Fruit fly (Drosophila melanogaster) whole organism, embryonic: Measurements from ENCODE around the gene CG9316.
A peak's percentile ranks its signal among the peaks of the same experiment; 100 is the strongest.

Source experiments
- Blimp-1 ChIP-seq: fragments of 200-800 bp; sonication (Bioruptor generic); optimal IDR thresholded peaks from 3 replicates; lab custom pipeline; 2018; ENCODE audit warnings: missing biosample characterization, missing genetic modification characterization, mild to moderate bottlenecking, moderate library complexity, missing genetic modification reagents
- CG10321 ChIP-seq: fragments of 200-800 bp; sonication (Bioruptor generic); IDR thresholded peaks from 2 replicates; pipeline ENCODE4 v1.3.6; 2022; ENCODE audit warnings: missing biosample characterization, missing genetic modification characterization
- CG12942 ChIP-seq: fragments of 200-800 bp; sonication (Bioruptor generic); optimal IDR thresholded peaks from 3 replicates; lab custom pipeline; 2016; ENCODE audit warnings: missing biosample characterization, missing genetic modification characterization
- CG14965 ChIP-seq: fragments of 200-800 bp; sonication (Bioruptor generic); optimal IDR thresholded peaks from 2 replicates; lab custom pipeline; 2016; ENCODE audit warnings: missing biosample characterization, missing genetic modification characterization, borderline replicate concordance
- CG15479 ChIP-seq: fragments of 200-800 bp; sonication (Bioruptor generic); optimal IDR thresholded peaks from 3 replicates; lab custom pipeline; 2019; ENCODE audit warnings: missing biosample characterization, mild to moderate bottlenecking, missing genetic modification characterization, moderate library complexity
- CG16813 ChIP-seq: fragments of 200-800 bp; sonication (Bioruptor generic); IDR thresholded peaks from 3 replicates; pipeline ENCODE4 v1.3.6; 2022; ENCODE audit warnings: missing biosample characterization, missing genetic modification characterization; ENCODE audit not compliant: partially characterized antibody
- CG4360 ChIP-seq: fragments of 200-800 bp; sonication (Bioruptor generic); IDR thresholded peaks from 2 replicates; pipeline ENCODE4 v1.3.6; 2022; ENCODE audit warnings: missing biosample characterization, missing genetic modification characterization
- CG43689 ChIP-seq: fragments of 200-800 bp; sonication (Bioruptor generic); IDR thresholded peaks from 2 replicates; pipeline ENCODE4 v1.3.6; 2022; ENCODE audit warnings: missing biosample characterization, missing genetic modification characterization
- CG5180 ChIP-seq: fragments of 200-800 bp; sonication (Bioruptor generic); optimal IDR thresholded peaks from 3 replicates; lab custom pipeline; 2017; ENCODE audit warnings: missing biosample characterization, missing genetic modification characterization, mild to moderate bottlenecking, moderate library complexity, missing genetic modification reagents
- CG5245 ChIP-seq: fragments of 200-800 bp; sonication (Bioruptor generic); optimal IDR thresholded peaks from 3 replicates; lab custom pipeline; 2016; ENCODE audit warnings: missing biosample characterization, missing genetic modification characterization
- CG6791 ChIP-seq: fragments of 200-800 bp; sonication (Bioruptor generic); IDR thresholded peaks from 3 replicates; pipeline ENCODE4 v1.3.6; 2022; ENCODE audit warnings: missing biosample characterization, missing genetic modification characterization; ENCODE audit not compliant: partially characterized antibody
- Chrac-16 ChIP-seq: fragments of 200-800 bp; sonication (Bioruptor generic); optimal IDR thresholded peaks from 3 replicates; lab custom pipeline; 2016; ENCODE audit warnings: missing biosample characterization, missing genetic modification characterization
- D ChIP-seq, 2 experiments: fragments of 200-800 bp in 1 of 2; fragments of >200 bp in 1 of 2; sonication (Bioruptor generic) in 1 of 2; optimal IDR thresholded peaks; 2 replicates in 1 of 2; 3 replicates in 1 of 2; lab custom pipeline; 2017; ENCODE audit warnings: mild to moderate bottlenecking in 1 of 2, missing biosample characterization in 1 of 2, missing genetic modification characterization in 1 of 2, missing genetic modification reagents in 1 of 2
- D19A ChIP-seq: fragments of 200-800 bp; optimal IDR thresholded peaks from 3 replicates; lab custom pipeline; 2019; ENCODE audit warnings: missing biosample characterization, mild to moderate bottlenecking, missing genetic modification characterization, moderate library complexity
- Doc2 ChIP-seq: fragments of 200-800 bp; sonication (Bioruptor generic); IDR thresholded peaks from 2 replicates; pipeline ENCODE4 v1.3.6; 2022; ENCODE audit warnings: missing biosample characterization, missing genetic modification characterization
- ERR ChIP-seq: fragments of 200-800 bp; sonication (Bioruptor generic); optimal IDR thresholded peaks from 2 replicates; lab custom pipeline; 2016; ENCODE audit warnings: missing biosample characterization, missing genetic modification characterization
- MESR4 ChIP-seq: fragments of 200-800 bp; sonication (Bioruptor generic); optimal IDR thresholded peaks from 2 replicates; lab custom pipeline; 2018; ENCODE audit warnings: missing biosample characterization, mild to moderate bottlenecking, missing genetic modification characterization, moderate library complexity
- PHDP ChIP-seq: fragments of 200-800 bp; sonication (Bioruptor generic); optimal IDR thresholded peaks from 3 replicates; lab custom pipeline; 2018; ENCODE audit warnings: missing biosample characterization, mild to moderate bottlenecking, missing genetic modification characterization, moderate library complexity
- Sry-β ChIP-seq: fragments of 200-800 bp; sonication (Bioruptor generic); optimal IDR thresholded peaks from 2 replicates; lab custom pipeline; 2018; ENCODE audit warnings: missing biosample characterization, mild to moderate bottlenecking, missing genetic modification characterization, moderate library complexity
- YL-1 ChIP-seq: fragments of 200-800 bp; sonication (Bioruptor generic); optimal IDR thresholded peaks from 3 replicates; lab custom pipeline; 2017; ENCODE audit warnings: missing biosample characterization, mild to moderate bottlenecking, missing genetic modification characterization
- cad ChIP-seq: fragments of >200 bp; optimal IDR thresholded peaks from 2 replicates; lab custom pipeline; 2017; ENCODE audit warnings: missing biosample characterization, missing genetic modification characterization
- cato ChIP-seq: fragments of 200-800 bp; sonication (Bioruptor generic); optimal IDR thresholded peaks from 2 replicates; lab custom pipeline; 2016; ENCODE audit warnings: missing biosample characterization, missing genetic modification characterization, borderline replicate concordance
- chinmo ChIP-seq: fragments of 200-800 bp; sonication (Bioruptor generic); IDR thresholded peaks from 4 replicates; pipeline ENCODE4 v1.3.6; 2022; ENCODE audit warnings: missing biosample characterization, missing genetic modification characterization; ENCODE audit not compliant: partially characterized antibody
- ftz-f1 ChIP-seq: fragments of 200-800 bp; sonication (Bioruptor generic); optimal IDR thresholded peaks from 2 replicates; lab custom pipeline; 2016; ENCODE audit warnings: missing biosample characterization, missing genetic modification characterization
- inv ChIP-seq: fragments of 200-800 bp; sonication (Bioruptor generic); IDR thresholded peaks from 2 replicates; pipeline ENCODE4 v1.3.6; 2022; ENCODE audit warnings: missing biosample characterization, missing genetic modification characterization; ENCODE audit not compliant: partially characterized antibody
- lov ChIP-seq, 2 experiments: fragments of 200-800 bp in 1 of 2; fragments of >200 bp in 1 of 2; sonication (Bioruptor generic) in 1 of 2; IDR thresholded peaks in 1 of 2; optimal IDR thresholded peaks in 1 of 2; 2 replicates in 1 of 2; 3 replicates in 1 of 2; pipeline versions ENCODE4 v1.3.6 to Lab custom; 2017 to 2022; ENCODE audit warnings: missing biosample characterization in 1 of 2, missing genetic modification characterization in 1 of 2
- mld ChIP-seq: fragments of 200-800 bp; sonication (Bioruptor generic); IDR thresholded peaks from 3 replicates; pipeline ENCODE4 v1.3.6; 2022; ENCODE audit warnings: missing biosample characterization, missing genetic modification characterization; ENCODE audit not compliant: partially characterized antibody
- nom ChIP-seq: fragments of 200-800 bp; sonication (Bioruptor generic); optimal IDR thresholded peaks from 2 replicates; lab custom pipeline; 2017; ENCODE audit warnings: missing biosample characterization, missing genetic modification characterization, mild to moderate bottlenecking, moderate library complexity, missing genetic modification reagents
- prd ChIP-seq, 3 experiments: fragments of >200 bp in 2 of 3; fragments of 200-800 bp in 1 of 3; sonication (Bioruptor generic) in 1 of 3; optimal IDR thresholded peaks in 2 of 3; IDR thresholded peaks in 1 of 3; 2 replicates in 2 of 3; 3 replicates in 1 of 3; pipeline versions ENCODE4 v1.3.6 to Lab custom; 2017 to 2022; ENCODE audit warnings: missing biosample characterization in 1 of 3, missing genetic modification characterization in 1 of 3
- psq ChIP-seq: fragments of 200-800 bp; sonication (Bioruptor generic); optimal IDR thresholded peaks from 2 replicates; lab custom pipeline; 2017; ENCODE audit warnings: missing biosample characterization, missing genetic modification characterization
- run ChIP-seq: fragments of 200-800 bp; sonication (Bioruptor generic); optimal IDR thresholded peaks from 3 replicates; lab custom pipeline; 2018; ENCODE audit warnings: missing biosample characterization, mild to moderate bottlenecking, missing genetic modification characterization
- sens-2 ChIP-seq: fragments of 200-800 bp; sonication (Bioruptor generic); IDR thresholded peaks from 2 replicates; pipeline ENCODE4 v1.3.6; 2022; ENCODE audit warnings: missing biosample characterization, missing genetic modification characterization
- slbo ChIP-seq: fragments of 200-800 bp; sonication (Bioruptor generic); IDR thresholded peaks from 2 replicates; pipeline ENCODE4 v1.3.6; 2022; ENCODE audit warnings: missing biosample characterization, missing genetic modification characterization
- tap ChIP-seq: fragments of 200-800 bp; optimal IDR thresholded peaks from 3 replicates; lab custom pipeline; 2019; ENCODE audit warnings: missing biosample characterization, mild to moderate bottlenecking, missing genetic modification characterization, moderate library complexity
- tll ChIP-seq, 2 experiments: fragments of 200-800 bp in 1 of 2; fragments of >200 bp in 1 of 2; sonication (Bioruptor generic) in 1 of 2; optimal IDR thresholded peaks; 2 replicates each; lab custom pipeline; 2017 to 2019; ENCODE audit warnings: missing biosample characterization in 2 of 2, missing genetic modification characterization in 2 of 2, mild to moderate bottlenecking in 1 of 2, moderate library complexity in 1 of 2
- usp ChIP-seq: fragments of >200 bp; optimal IDR thresholded peaks from 2 replicates; lab custom pipeline; 2017; ENCODE audit warnings: missing biosample characterization, missing genetic modification characterization
- zen ChIP-seq: fragments of 200-800 bp; sonication (Bioruptor generic); optimal IDR thresholded peaks from 3 replicates; lab custom pipeline; 2018; ENCODE audit warnings: missing biosample characterization, mild to moderate bottlenecking, missing genetic modification characterization, moderate library complexity

The CG9316 gene

dm6 chr2L:20770242-20770769, 44.0 kb upstream of the CG9316 start, which contains the start of gene cad (continued):
- TF ChIP-seq tap (tag; lab: Kevin White, UChicago) (no peak), CG43689 (GFP tag; lab: Robert Waterston, UW) (no peak), lov (optimal IDR thresholded peaks at IDR 0.05; lab: Kevin White, UChicago) (no peak), lov (GFP tag; IDR thresholded peaks at IDR 0.05; lab: Robert Waterston, UW) (peak; percentile 56; the same call in 1 of the 3 replicates), YL-1 (GFP tag; lab: Kevin White, UChicago) (no peak), nom (no peak), cato (GFP tag; lab: Kevin White, UChicago) (no peak), Sry-β (GFP tag; lab: Kevin White, UChicago) (no peak), slbo (GFP tag; lab: Robert Waterston, UW) (peak; percentile 5; the same call in 1 of the 2 replicates), inv (GFP tag; lab: Robert Waterston, UW) (no peak), CG10321 (GFP tag; lab: Robert Waterston, UW) (peak; percentile 99), mld (GFP tag; lab: Robert Waterston, UW) (no peak), psq (GFP tag; lab: Kevin White, UChicago) (peak; percentile 31), Blimp-1 (no peak), CG16813 (GFP tag; lab: Robert Waterston, UW) (no peak), CG5245 (no peak), CG5180 (peak; percentile 35), CG12942 (GFP tag; lab: Kevin White, UChicago) (no peak), prd (optimal IDR thresholded peaks at IDR 0.05; lab: Kevin White, UChicago) (no peak), prd (GFP tag; IDR thresholded peaks at IDR 0.05; lab: Robert Waterston, UW) (no peak), ftz-f1 (GFP tag; lab: Kevin White, UChicago) (peak; percentile 31), ERR (GFP tag; lab: Kevin White, UChicago) (no peak), Chrac-16 (no peak), CG4360 (GFP tag; lab: Robert Waterston, UW) (peak; percentile 80), sens-2 (GFP tag; lab: Robert Waterston, UW) (no peak), usp (GFP tag; lab: Kevin White, UChicago) (no peak), CG14965 (no peak)

dm6 chr2L:20768568-20769071, 42.3 kb upstream of the CG9316 start:
- TF ChIP-seq D (optimal IDR thresholded peaks at IDR 0.05; lab: Kevin White, UChicago) = peak; percentile 88
- no peak for TF ChIP-seq D (GFP tag; optimal IDR thresholded peaks at IDR 0.05; lab: Kevin White, UChicago)
- no peak for TF ChIP-seq chinmo (GFP tag; lab: Robert Waterston, UW)
- TF ChIP-seq D19A = no peak
- TF ChIP-seq MESR4 = no peak
- peak; percentile 2 for TF ChIP-seq CG5180
- TF ChIP-seq cad (GFP tag; lab: Kevin White, UChicago) = peak; percentile 99
- peak; percentile 38 for TF ChIP-seq zen (tag; lab: Kevin White, UChicago)
- peak; percentile 97 for TF ChIP-seq CG15479 (GFP tag; lab: Kevin White, UChicago)
- 0 out of 3 replicates have a peak, but pooled peaks have one; percentile 6 for TF ChIP-seq CG6791 (GFP tag; lab: Robert Waterston, UW)
- TF ChIP-seq Doc2 (GFP tag; lab: Robert Waterston, UW) = no peak
- TF ChIP-seq tll (GFP tag; optimal IDR thresholded peaks at IDR 0.05; lab: Kevin White, UChicago) = peak in 1 of 2 experiments; percentile 92
- no peak for TF ChIP-seq PHDP (tag; lab: Kevin White, UChicago)
- no peak for TF ChIP-seq run (tag; lab: Kevin White, UChicago)
